Fruit fly (Drosophila melanogaster): Measurements from ENCODE around the gene sicily.

The sicily gene

dm6 chrX:11930726-11931125 lies 39.2 kb downstream of the sicily start, which contains the start of gene Pdzd8:
Gene Pdzd8, minus strand, starts transcription at chrX:11930850.
- no peak for TF ChIP-seq dl (GFP tag; optimal IDR thresholded peaks at IDR 0.05; ENCODE audit: insufficient read depth in 1 of 2, partially characterized antibody in 2 of 2)
- no peak for TF ChIP-seq Dif (GFP tag; optimal IDR thresholded peaks at IDR 0.05; ENCODE audit: partially characterized antibody)
- TF ChIP-seq psq (GFP tag; optimal IDR thresholded peaks at IDR 0.05), result no peak
- TF ChIP-seq Dfd (GFP tag; optimal IDR thresholded peaks at IDR 0.05), result no peak
- TF ChIP-seq pan (optimal IDR thresholded peaks at IDR 0.05), result no peak
- TF ChIP-seq rgr (GFP tag; optimal IDR thresholded peaks at IDR 0.05), result no peak
- no peak for TF ChIP-seq HLH106 (tag; optimal IDR thresholded peaks at IDR 0.05)
- TF ChIP-seq GATAd (GFP tag; optimal IDR thresholded peaks at IDR 0.05), result no peak
- TF ChIP-seq h (GFP tag; optimal IDR thresholded peaks at IDR 0.05), result no peak
- no peak for TF ChIP-seq Hnf4 (GFP tag; optimal IDR thresholded peaks at IDR 0.05)
- TF ChIP-seq N (GFP tag; optimal IDR thresholded peaks at IDR 0.05), result no peak
- no peak for TF ChIP-seq Abd-B (GFP tag; optimal IDR thresholded peaks at IDR 0.05)
- no peak for TF ChIP-seq CrebA (GFP tag; optimal IDR thresholded peaks at IDR 0.05; ENCODE audit: borderline replicate concordance)
- TF ChIP-seq OdsH (GFP tag; optimal IDR thresholded peaks at IDR 0.05), result no peak
- TF ChIP-seq sage (GFP tag; optimal IDR thresholded peaks at IDR 0.05), result no peak
- no peak for TF ChIP-seq Jra (GFP tag; optimal IDR thresholded peaks at IDR 0.05)
- no peak for TF ChIP-seq dsf (GFP tag; optimal IDR thresholded peaks at IDR 0.05; ENCODE audit: borderline replicate concordance)
- TF ChIP-seq Myc (optimal IDR thresholded peaks at IDR 0.05), result no peak
- TF ChIP-seq Rel (GFP tag; optimal IDR thresholded peaks at IDR 0.05), result no peak
- no peak for TF ChIP-seq Rel (tag; optimal IDR thresholded peaks at IDR 0.05)
